Worm (Caenorhabditis elegans): ENCODE measurements around the gene cutl-16.

DNA sequence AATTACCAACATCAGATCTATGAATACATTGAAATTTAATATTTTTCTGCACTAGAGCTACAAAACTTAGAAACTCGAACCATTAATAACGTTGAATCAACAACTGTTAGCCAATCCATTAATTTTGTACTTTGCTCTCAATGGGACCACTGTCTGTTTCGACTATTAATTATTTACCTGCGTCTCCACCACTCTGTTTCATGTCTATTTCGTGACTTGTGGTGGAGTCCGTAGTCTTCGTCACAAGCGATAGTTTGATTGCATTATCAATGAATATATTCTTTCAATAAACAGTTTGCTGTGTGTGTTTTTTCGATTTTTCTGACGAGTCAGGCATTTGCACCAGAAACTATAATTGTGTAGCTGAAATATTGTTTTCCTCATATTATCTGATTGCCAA, 45.1 kb downstream of the cutl-16 start:
- TF ChIP-seq ztf-29 (GFP tag; IDR thresholded peaks at IDR 0.05) (no peak), flt-1 (GFP tag; IDR thresholded peaks at IDR 0.05) (no peak), cog-1 (tag; optimal IDR thresholded peaks at IDR 0.05) (no peak), ztf-23 (GFP tag; IDR thresholded peaks at IDR 0.05) (no peak), T22C8.4 (GFP tag; IDR thresholded peaks at IDR 0.05) (no peak), tab-1 (GFP tag; IDR thresholded peaks at IDR 0.05) (no peak), med-1 (GFP tag; optimal IDR thresholded peaks at IDR 0.05; ENCODE audit: insufficient read depth) (no peak), klf-2 (GFP tag; conservative IDR thresholded peaks at IDR 0.05) (no peak), ref-1 (GFP tag; conservative IDR thresholded peaks at IDR 0.05) (no peak)

All from whole organism, midembryonic.